Worm (Caenorhabditis elegans) whole organism, L3 larva: ENCODE results near the gene ttr-48.

Source experiments
- R02D3.7 ChIP-seq: fragments of 150-350 bp; optimal IDR thresholded peaks from 2 replicates; lab custom pipeline; 2014; ENCODE audit warnings: missing biosample characterization, missing genetic modification characterization
- ceh-28 ChIP-seq: fragments of 150-350 bp; optimal IDR thresholded peaks from 2 replicates; lab custom pipeline; 2014; ENCODE audit warnings: missing biosample characterization, missing genetic modification reagents, missing genetic modification characterization
- ceh-82 ChIP-seq: fragments of 150-350 bp; optimal IDR thresholded peaks from 2 replicates; lab custom pipeline; 2014; ENCODE audit warnings: missing biosample characterization, missing genetic modification characterization
- egl-27 ChIP-seq: sonication (generic microtip); optimal IDR thresholded peaks from 4 replicates; lab custom pipeline; 2017; ENCODE audit warnings: missing biosample characterization, missing genetic modification reagents, missing genetic modification characterization
- elt-1 ChIP-seq: fragments of 150-350 bp; optimal IDR thresholded peaks from 2 replicates; lab custom pipeline; 2014; ENCODE audit warnings: missing biosample characterization, missing genetic modification characterization
- elt-2 ChIP-seq: sonication (generic microtip); optimal IDR thresholded peaks from 2 replicates; lab custom pipeline; 2016; ENCODE audit warnings: missing genetic modification reagents, mild to moderate bottlenecking, missing genetic modification characterization, missing compliant biosample characterization
- fkh-10 ChIP-seq: sonication (generic microtip); optimal IDR thresholded peaks from 2 replicates; lab custom pipeline; 2017; ENCODE audit warnings: missing biosample characterization, missing genetic modification reagents, missing genetic modification characterization
- fkh-2 ChIP-seq: fragments of 150-350 bp; optimal IDR thresholded peaks from 2 replicates; lab custom pipeline; 2014; ENCODE audit warnings: missing biosample characterization, missing genetic modification reagents, missing genetic modification characterization
- fos-1 ChIP-seq: fragments of 150-350 bp; optimal IDR thresholded peaks from 2 replicates; lab custom pipeline; 2014; ENCODE audit warnings: missing biosample characterization, missing genetic modification characterization
- hmg-11 ChIP-seq: sonication (generic microtip); optimal IDR thresholded peaks from 2 replicates; lab custom pipeline; 2016; ENCODE audit warnings: missing genetic modification characterization, missing compliant biosample characterization
- jun-1 ChIP-seq: fragments of 150-350 bp; optimal IDR thresholded peaks from 2 replicates; lab custom pipeline; 2014; ENCODE audit warnings: missing biosample characterization, missing genetic modification reagents, missing genetic modification characterization
- lin-39 ChIP-seq: fragments of 150-350 bp; optimal IDR thresholded peaks from 2 replicates; lab custom pipeline; 2018; ENCODE audit warnings: missing biosample characterization, missing genetic modification reagents, missing genetic modification characterization
- lsy-12 ChIP-seq: sonication (generic microtip); optimal IDR thresholded peaks from 2 replicates; lab custom pipeline; 2016; ENCODE audit warnings: mild to moderate bottlenecking, missing genetic modification characterization, missing compliant biosample characterization
- mdl-1 ChIP-seq: fragments of 150-350 bp; optimal IDR thresholded peaks from 2 replicates; lab custom pipeline; 2014; ENCODE audit warnings: missing biosample characterization, missing genetic modification characterization
- mml-1 ChIP-seq: fragments of 150-350 bp; sonication (generic microtip); optimal IDR thresholded peaks from 3 replicates; lab custom pipeline; 2014; ENCODE audit warnings: missing biosample characterization, missing genetic modification characterization
- nhr-11 ChIP-seq: fragments of 150-350 bp; optimal IDR thresholded peaks from 2 replicates; lab custom pipeline; 2014; ENCODE audit warnings: missing biosample characterization, missing genetic modification characterization
- nhr-12 ChIP-seq: fragments of 150-350 bp; optimal IDR thresholded peaks from 2 replicates; lab custom pipeline; 2014; ENCODE audit warnings: missing biosample characterization, missing genetic modification characterization
- nhr-23 ChIP-seq: fragments of 150-350 bp; optimal IDR thresholded peaks from 2 replicates; lab custom pipeline; 2014; ENCODE audit warnings: missing biosample characterization, missing genetic modification reagents, missing genetic modification characterization
- nhr-237 ChIP-seq: fragments of 150-350 bp; optimal IDR thresholded peaks from 2 replicates; lab custom pipeline; 2014; ENCODE audit warnings: missing biosample characterization, missing genetic modification characterization
- nhr-25 ChIP-seq: sonication (generic microtip); optimal IDR thresholded peaks from 2 replicates; lab custom pipeline; 2017; ENCODE audit warnings: missing biosample characterization, missing genetic modification characterization
- nhr-28 ChIP-seq: fragments of 150-350 bp; optimal IDR thresholded peaks from 2 replicates; lab custom pipeline; 2014; ENCODE audit warnings: missing biosample characterization, missing genetic modification characterization
- nhr-43 ChIP-seq: sonication (generic microtip); optimal IDR thresholded peaks from 2 replicates; lab custom pipeline; 2016; ENCODE audit warnings: mild to moderate bottlenecking, missing genetic modification characterization, missing compliant biosample characterization; ENCODE audit not compliant: poor library complexity, severe bottlenecking
- nhr-76 ChIP-seq: fragments of 150-350 bp; sonication (generic microtip); optimal IDR thresholded peaks from 5 replicates; lab custom pipeline; 2014; ENCODE audit warnings: missing biosample characterization, missing genetic modification characterization
- nhr-77 ChIP-seq: fragments of 150-350 bp; optimal IDR thresholded peaks from 2 replicates; lab custom pipeline; 2014; ENCODE audit warnings: missing biosample characterization, missing genetic modification characterization
- pha-4 ChIP-seq: fragments of 150-350 bp; optimal IDR thresholded peaks from 2 replicates; lab custom pipeline; 2014; ENCODE audit warnings: missing biosample characterization, missing genetic modification reagents, missing genetic modification characterization
- pqm-1 ChIP-seq: fragments of 150-350 bp; optimal IDR thresholded peaks from 2 replicates; lab custom pipeline; 2017; ENCODE audit warnings: missing biosample characterization, missing genetic modification characterization, inconsistent platforms
- sea-2 ChIP-seq: fragments of 150-350 bp; sonication (generic microtip); optimal IDR thresholded peaks from 4 replicates; lab custom pipeline; 2014; ENCODE audit warnings: missing biosample characterization, missing genetic modification reagents, missing genetic modification characterization
- skn-1 ChIP-seq: fragments of 150-350 bp; optimal IDR thresholded peaks from 2 replicates; lab custom pipeline; 2014; ENCODE audit warnings: missing biosample characterization, missing genetic modification characterization
- snpc-4 ChIP-seq: fragments of 150-350 bp; optimal IDR thresholded peaks from 2 replicates; lab custom pipeline; 2014; ENCODE audit warnings: missing biosample characterization, missing genetic modification characterization
- tbx-2 ChIP-seq: sonication (generic microtip); optimal IDR thresholded peaks from 2 replicates; lab custom pipeline; 2016; ENCODE audit warnings: mild to moderate bottlenecking, missing genetic modification characterization, missing compliant biosample characterization
- unc-62 ChIP-seq: fragments of 150-350 bp; sonication (generic microtip); optimal IDR thresholded peaks from 4 replicates; lab custom pipeline; 2014; ENCODE audit warnings: missing biosample characterization, missing genetic modification reagents, missing genetic modification characterization
- zag-1 ChIP-seq: fragments of 150-350 bp; optimal IDR thresholded peaks from 2 replicates; lab custom pipeline; 2014; ENCODE audit warnings: missing biosample characterization, missing genetic modification characterization
- ztf-4 ChIP-seq: fragments of 150-350 bp; optimal IDR thresholded peaks from 2 replicates; lab custom pipeline; 2014; ENCODE audit warnings: missing biosample characterization, missing genetic modification characterization

Gene ttr-48

ce11 chrX:3798288-3798687 lies 44.0 kb downstream of the ttr-48 start:
- TF ChIP-seq egl-27 (tag; lab: Kevin White, UChicago) (no peak), lin-39 (tag; lab: Kevin White, UChicago) (no peak), hmg-11 (no peak), unc-62 (GFP tag; lab: Kevin White, UChicago) (no peak), fkh-10 (no peak), nhr-11 (tag; lab: Kevin White, UChicago) (no peak)
- TF ChIP-seq, all 47 proteins: peak for 0

- TF ChIP-seq jun-1 (tag; lab: Kevin White, UChicago) (no peak), fos-1 (no peak), nhr-11 (tag; lab: Kevin White, UChicago) (no peak), elt-1 (tag; lab: Kevin White, UChicago) (no peak), nhr-77 (no peak)
These were observed 44.4 kb downstream of the ttr-48 start, which contains the start of gene abu-10 for ce11 chrX:3797882-3798281. Gene abu-10 (plus strand): TSS chrX:3798182.

- no peak for TF ChIP-seq nhr-23 (tag; lab: Kevin White, UChicago)
These were observed 46.6 kb downstream of the ttr-48 start, which contains the start of gene F35A5.5 for ce11 chrX:3795642-3796041. Gene F35A5.5 (minus strand): TSS chrX:3795742.

- TF ChIP-seq nhr-11 (tag; lab: Kevin White, UChicago), result no peak
- TF ChIP-seq elt-2 (tag; lab: Kevin White, UChicago), result no peak
- no peak for TF ChIP-seq ceh-82
- no peak for TF ChIP-seq egl-27 (tag; lab: Kevin White, UChicago)
- no peak for TF ChIP-seq skn-1
- no peak for TF ChIP-seq nhr-77
- TF ChIP-seq elt-1 (tag; lab: Kevin White, UChicago), result no peak
- TF ChIP-seq mml-1 (tag; lab: Kevin White, UChicago), result no peak
- TF ChIP-seq zag-1 (tag; lab: Kevin White, UChicago), result no peak
- TF ChIP-seq nhr-12 (tag; lab: Kevin White, UChicago), result no peak
- TF ChIP-seq tbx-2 (tag; lab: Kevin White, UChicago), result no peak
- TF ChIP-seq R02D3.7 (tag; lab: Kevin White, UChicago), result no peak
- TF ChIP-seq nhr-43, result no peak
- no peak for TF ChIP-seq hmg-11
- TF ChIP-seq sea-2 (GFP tag; lab: Kevin White, UChicago), result no peak
- no peak for TF ChIP-seq unc-62 (GFP tag; lab: Kevin White, UChicago)
- no peak for TF ChIP-seq snpc-4 (tag; lab: Kevin White, UChicago)
These were observed 48.1 kb downstream of the ttr-48 start for ce11 chrX:3794161-3794560.

ce11 chrX:3793389-3793788 lies 48.9 kb downstream of the ttr-48 start:
- no peak for TF ChIP-seq ceh-28 (tag; lab: Kevin White, UChicago)
- TF ChIP-seq nhr-43, result peak; percentile 28
- TF ChIP-seq pha-4 (tag; lab: Kevin White, UChicago), result peak; percentile 2

- TF ChIP-seq nhr-76 (no peak), ceh-28 (tag; lab: Kevin White, UChicago) (no peak), fkh-10 (no peak), ztf-4 (tag; lab: Kevin White, UChicago) (no peak), mdl-1 (tag; lab: Kevin White, UChicago) (no peak), lin-39 (tag; lab: Kevin White, UChicago) (no peak), nhr-12 (tag; lab: Kevin White, UChicago) (no peak), nhr-28 (tag; lab: Kevin White, UChicago) (no peak)
These were observed 49.5 kb downstream of the ttr-48 start, which contains the start of gene idpp-5 for ce11 chrX:3792715-3793114. Gene idpp-5 (minus strand): TSS chrX:3792815.

ce11 chrX:3791098-3791497 lies 51.1 kb downstream of the ttr-48 start:
- TF ChIP-seq ceh-82, result no peak
- no peak for TF ChIP-seq tbx-2 (tag; lab: Kevin White, UChicago)
- no peak for TF ChIP-seq pha-4 (tag; lab: Kevin White, UChicago)
- no peak for TF ChIP-seq fos-1
- no peak for TF ChIP-seq nhr-25 (tag; lab: Kevin White, UChicago)
- TF ChIP-seq fkh-2 (tag; lab: Kevin White, UChicago), result no peak
- no peak for TF ChIP-seq nhr-237 (tag; lab: Kevin White, UChicago)
- no peak for TF ChIP-seq egl-27 (tag; lab: Kevin White, UChicago)
- no peak for TF ChIP-seq nhr-23 (tag; lab: Kevin White, UChicago)
- no peak for TF ChIP-seq jun-1 (tag; lab: Kevin White, UChicago)
- no peak for TF ChIP-seq lsy-12 (tag; lab: Kevin White, UChicago)
- no peak for TF ChIP-seq zag-1 (tag; lab: Kevin White, UChicago)
- no peak for TF ChIP-seq pqm-1 (tag; lab: Kevin White, UChicago)
- TF ChIP-seq mml-1 (tag; lab: Kevin White, UChicago), result no peak
